Worm (Caenorhabditis elegans) whole organism, midembryonic: ENCODE measurements around the gene srz-13.

Source experiments
- cog-1 ChIP-seq: sonication (generic microtip); optimal IDR thresholded peaks from 2 replicates; lab custom pipeline; 2016; ENCODE audit warnings: missing genetic modification characterization, missing compliant biosample characterization
- flt-1 ChIP-seq: fragments of 200-800 bp; sonication (Bioruptor generic); IDR thresholded peaks from 2 replicates; pipeline ENCODE4 v1.3.6; 2022; ENCODE audit warnings: missing genetic modification characterization, missing compliant biosample characterization
- klf-2 ChIP-seq: fragments of 200-800 bp; sonication (Bioruptor generic); conservative IDR thresholded peaks from 2 replicates; pipeline ENCODE4 v1.3.6; 2022; ENCODE audit warnings: missing genetic modification reagents, missing genetic modification characterization, missing compliant biosample characterization
- med-1 ChIP-seq: sonication (generic microtip); optimal IDR thresholded peaks from 2 replicates; lab custom pipeline; 2017; ENCODE audit warnings: missing genetic modification characterization, mild to moderate bottlenecking, missing compliant biosample characterization, antibody characterized with exemption, missing genetic modification reagents; ENCODE audit not compliant: insufficient read depth
- tab-1 ChIP-seq: fragments of 200-800 bp; sonication (Bioruptor generic); IDR thresholded peaks from 2 replicates; pipeline ENCODE4 v1.3.6; 2022; ENCODE audit warnings: missing genetic modification characterization, missing compliant biosample characterization
- ztf-23 ChIP-seq: fragments of 200-800 bp; sonication (Bioruptor generic); IDR thresholded peaks from 2 replicates; pipeline ENCODE4 v1.3.6; 2022; ENCODE audit warnings: missing genetic modification reagents, missing genetic modification characterization, missing compliant biosample characterization

DNA sequence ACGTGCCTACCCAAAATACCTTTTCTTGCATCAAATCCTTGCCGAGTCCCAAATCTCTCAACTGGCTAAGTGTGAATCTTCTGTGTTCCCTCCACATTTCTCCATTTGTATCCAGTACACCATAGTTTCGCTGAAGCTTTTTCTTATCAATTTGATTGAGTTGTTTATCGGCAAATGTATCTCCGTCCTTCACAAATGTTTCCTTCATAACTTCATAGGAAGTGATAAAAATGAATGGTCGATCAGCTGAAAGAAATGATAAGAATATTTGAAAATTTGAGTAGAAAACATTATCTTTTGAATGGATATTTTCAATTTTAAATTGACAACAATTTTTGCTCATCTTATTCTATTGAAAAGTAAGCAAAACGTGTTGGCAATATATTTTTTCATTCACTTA is 7.0 kb upstream of the srz-13 start:
- TF ChIP-seq med-1 (GFP tag; lab: Kevin White, UChicago) = no peak
- TF ChIP-seq flt-1 (GFP tag; lab: Robert Waterston, UW) = no peak
- no peak for TF ChIP-seq klf-2 (GFP tag; lab: Robert Waterston, UW)
- no peak for TF ChIP-seq cog-1
- TF ChIP-seq tab-1 (GFP tag; lab: Robert Waterston, UW) = no peak
- TF ChIP-seq ztf-23 (GFP tag; lab: Robert Waterston, UW) = no peak
